Fruit fly (Drosophila melanogaster) whole organism, embryonic: Measurements from ENCODE around the gene CG10089.

Experiments
- Aef1 ChIP-seq: fragments of 200-800 bp; sonication (Bioruptor generic); IDR thresholded peaks from 3 replicates; pipeline ENCODE4 v1.3.6; 2022; ENCODE audit warnings: missing biosample characterization, missing genetic modification characterization
- Atf6 ChIP-seq: fragments of 200-800 bp; sonication (Bioruptor generic); IDR thresholded peaks from 2 replicates; pipeline ENCODE4 v1.3.6; 2022; ENCODE audit warnings: missing biosample characterization, missing genetic modification characterization
- CG10147 ChIP-seq: fragments of 200-800 bp; sonication (Bioruptor generic); optimal IDR thresholded peaks from 2 replicates; lab custom pipeline; 2019; ENCODE audit warnings: missing biosample characterization, mild to moderate bottlenecking, missing genetic modification characterization, moderate library complexity
- CG10543 ChIP-seq: fragments of 200-800 bp; sonication (Bioruptor generic); optimal IDR thresholded peaks from 3 replicates; lab custom pipeline; 2017; ENCODE audit warnings: missing biosample characterization, mild to moderate bottlenecking, missing genetic modification characterization, moderate library complexity
- CG11398 ChIP-seq: fragments of 200-800 bp; sonication (Bioruptor generic); optimal IDR thresholded peaks from 2 replicates; lab custom pipeline; 2016; ENCODE audit warnings: missing biosample characterization, missing genetic modification characterization
- CG12659 ChIP-seq: fragments of 200-800 bp; sonication (Bioruptor generic); optimal IDR thresholded peaks from 3 replicates; lab custom pipeline; 2017; ENCODE audit warnings: mild to moderate bottlenecking, missing biosample characterization, missing genetic modification reagents, missing genetic modification characterization
- CG13296 ChIP-seq: fragments of 200-800 bp; sonication (Bioruptor generic); optimal IDR thresholded peaks from 3 replicates; lab custom pipeline; 2018; ENCODE audit warnings: missing biosample characterization, mild to moderate bottlenecking, missing genetic modification characterization
- CG13424 ChIP-seq: fragments of 200-800 bp; sonication (Bioruptor generic); optimal IDR thresholded peaks from 2 replicates; lab custom pipeline; 2019; ENCODE audit warnings: missing biosample characterization, mild to moderate bottlenecking, missing genetic modification characterization, moderate library complexity
- CG14014 ChIP-seq: fragments of 200-800 bp; sonication (Bioruptor generic); IDR thresholded peaks from 2 replicates; pipeline ENCODE4 v1.3.6; 2022; ENCODE audit warnings: missing biosample characterization, missing genetic modification characterization
- CG16863 ChIP-seq: fragments of 200-800 bp; sonication (Bioruptor generic); optimal IDR thresholded peaks from 3 replicates; lab custom pipeline; 2016; ENCODE audit warnings: missing biosample characterization, missing genetic modification characterization
- CG17568 ChIP-seq: fragments of 200-800 bp; sonication (Bioruptor generic); optimal IDR thresholded peaks from 2 replicates; lab custom pipeline; 2018; ENCODE audit warnings: missing biosample characterization, mild to moderate bottlenecking, missing genetic modification characterization, moderate library complexity
- CG17612 ChIP-seq: fragments of 200-800 bp; sonication (Bioruptor generic); IDR thresholded peaks from 2 replicates; pipeline ENCODE4 v1.3.6; 2022; ENCODE audit warnings: missing biosample characterization, missing genetic modification characterization
- CG18619 ChIP-seq: fragments of 200-800 bp; sonication (Bioruptor generic); optimal IDR thresholded peaks from 3 replicates; lab custom pipeline; 2017; ENCODE audit warnings: missing biosample characterization, mild to moderate bottlenecking, missing genetic modification characterization
- CG5953 ChIP-seq: fragments of 200-800 bp; sonication (Bioruptor generic); IDR thresholded peaks from 2 replicates; pipeline ENCODE4 v1.3.6; 2022; ENCODE audit warnings: missing biosample characterization, missing genetic modification characterization
- CG6791 ChIP-seq: fragments of 200-800 bp; sonication (Bioruptor generic); IDR thresholded peaks from 3 replicates; pipeline ENCODE4 v1.3.6; 2022; ENCODE audit warnings: missing biosample characterization, missing genetic modification characterization; ENCODE audit not compliant: partially characterized antibody
- CG8290 ChIP-seq, 3 experiments: fragments of 200-800 bp; sonication (Bioruptor generic); optimal IDR thresholded peaks; 2 replicates each; lab custom pipeline; 2016 to 2019; ENCODE audit warnings: missing biosample characterization in 3 of 3, missing genetic modification characterization in 3 of 3, mild to moderate bottlenecking in 2 of 3, moderate library complexity in 1 of 3
- CG9932 ChIP-seq: fragments of 200-800 bp; sonication (Bioruptor generic); IDR thresholded peaks from 2 replicates; pipeline ENCODE4 v1.3.6; 2022; ENCODE audit warnings: missing biosample characterization, missing genetic modification characterization
- Gug ChIP-seq: fragments of 200-800 bp; sonication (Bioruptor generic); IDR thresholded peaks from 4 replicates; pipeline ENCODE4 v1.3.6; 2022; ENCODE audit warnings: missing biosample characterization, missing genetic modification characterization
- HLH3B ChIP-seq: fragments of 200-800 bp; sonication (Bioruptor generic); IDR thresholded peaks from 2 replicates; pipeline ENCODE4 v1.3.6; 2022; ENCODE audit warnings: missing biosample characterization, missing genetic modification characterization
- Hey ChIP-seq: fragments of 200-800 bp; sonication (Bioruptor generic); optimal IDR thresholded peaks from 3 replicates; lab custom pipeline; 2018; ENCODE audit warnings: missing biosample characterization, mild to moderate bottlenecking, missing genetic modification characterization
- Hmr ChIP-seq: fragments of 200-800 bp; sonication (Bioruptor generic); optimal IDR thresholded peaks from 3 replicates; lab custom pipeline; 2017; ENCODE audit warnings: mild to moderate bottlenecking, missing biosample characterization, missing genetic modification reagents, missing genetic modification characterization
- Hr51 ChIP-seq, 2 experiments: fragments of 200-800 bp; sonication (Bioruptor generic); optimal IDR thresholded peaks; 2 replicates in 1 of 2; 3 replicates in 1 of 2; lab custom pipeline; 2016 to 2018; ENCODE audit warnings: missing biosample characterization in 2 of 2, missing genetic modification characterization in 2 of 2, mild to moderate bottlenecking in 1 of 2, moderate library complexity in 1 of 2
- Max ChIP-seq: fragments of 200-800 bp; sonication (Bioruptor generic); optimal IDR thresholded peaks from 2 replicates; lab custom pipeline; 2016; ENCODE audit warnings: missing biosample characterization, mild to moderate bottlenecking, missing genetic modification characterization
- Meics ChIP-seq: fragments of 200-800 bp; sonication (Bioruptor generic); optimal IDR thresholded peaks from 2 replicates; lab custom pipeline; 2017; ENCODE audit warnings: missing biosample characterization, mild to moderate bottlenecking, missing genetic modification characterization
- Optix ChIP-seq: fragments of 200-800 bp; sonication (Bioruptor generic); IDR thresholded peaks from 3 replicates; pipeline ENCODE4 v1.3.6; 2022; ENCODE audit warnings: missing biosample characterization, missing genetic modification characterization
- Spps ChIP-seq: fragments of 200-800 bp; sonication (Bioruptor generic); optimal IDR thresholded peaks from 2 replicates; lab custom pipeline; 2018; ENCODE audit warnings: missing biosample characterization, mild to moderate bottlenecking, missing genetic modification characterization
- Xrp1 ChIP-seq: fragments of 200-800 bp; sonication (Bioruptor generic); IDR thresholded peaks from 2 replicates; pipeline ENCODE4 v1.3.6; 2022; ENCODE audit warnings: missing biosample characterization, missing genetic modification characterization
- az2 ChIP-seq: fragments of 200-800 bp; sonication (Bioruptor generic); optimal IDR thresholded peaks from 3 replicates; lab custom pipeline; 2016; ENCODE audit warnings: missing biosample characterization, missing genetic modification characterization
- crc ChIP-seq: fragments of 200-800 bp; sonication (Bioruptor generic); optimal IDR thresholded peaks from 2 replicates; lab custom pipeline; 2016; ENCODE audit warnings: missing biosample characterization, missing genetic modification characterization
- crol ChIP-seq: fragments of 200-800 bp; sonication (Bioruptor generic); IDR thresholded peaks from 2 replicates; pipeline ENCODE4 v1.3.6; 2022; ENCODE audit warnings: missing biosample characterization, missing genetic modification characterization
- fd3F ChIP-seq: fragments of 200-800 bp; sonication (Bioruptor generic); optimal IDR thresholded peaks from 2 replicates; lab custom pipeline; 2018; ENCODE audit warnings: missing biosample characterization, mild to moderate bottlenecking, missing genetic modification characterization, moderate library complexity
- ind ChIP-seq: fragments of 200-800 bp; sonication (Bioruptor generic); optimal IDR thresholded peaks from 3 replicates; lab custom pipeline; 2016; ENCODE audit warnings: missing biosample characterization, missing genetic modification characterization
- ken ChIP-seq: fragments of 200-800 bp; sonication (Bioruptor generic); IDR thresholded peaks from 3 replicates; pipeline ENCODE4 v1.3.6; 2022; ENCODE audit warnings: missing biosample characterization, missing genetic modification characterization
- mam ChIP-seq: fragments of 200-800 bp; sonication (Bioruptor generic); optimal IDR thresholded peaks from 3 replicates; lab custom pipeline; 2016; ENCODE audit warnings: missing biosample characterization, missing genetic modification characterization
- nau ChIP-seq: fragments of 200-800 bp; sonication (Bioruptor generic); optimal IDR thresholded peaks from 3 replicates; lab custom pipeline; 2017; ENCODE audit warnings: missing biosample characterization, mild to moderate bottlenecking, missing genetic modification characterization, missing genetic modification reagents
- otp ChIP-seq: fragments of 200-800 bp; sonication (Bioruptor generic); IDR thresholded peaks from 3 replicates; pipeline ENCODE4, ENCODE4 v1.3.6; 2022; ENCODE audit warnings: missing biosample characterization, missing genetic modification characterization
- peb ChIP-seq: fragments of 200-800 bp; sonication (Bioruptor generic); IDR thresholded peaks from 2 replicates; pipeline ENCODE4 v1.3.6; 2022; ENCODE audit warnings: missing biosample characterization, missing genetic modification characterization
- scrt ChIP-seq: fragments of 200-800 bp; sonication (Bioruptor generic); optimal IDR thresholded peaks from 2 replicates; lab custom pipeline; 2018; ENCODE audit warnings: missing biosample characterization, mild to moderate bottlenecking, missing genetic modification characterization, moderate library complexity
- sens-2 ChIP-seq: fragments of 200-800 bp; sonication (Bioruptor generic); IDR thresholded peaks from 2 replicates; pipeline ENCODE4 v1.3.6; 2022; ENCODE audit warnings: missing biosample characterization, missing genetic modification characterization
- seq ChIP-seq: fragments of 200-800 bp; sonication (Bioruptor generic); IDR thresholded peaks from 2 replicates; pipeline ENCODE4 v1.3.6; 2022; ENCODE audit warnings: missing biosample characterization, missing genetic modification characterization
- slbo ChIP-seq: fragments of 200-800 bp; sonication (Bioruptor generic); IDR thresholded peaks from 2 replicates; pipeline ENCODE4 v1.3.6; 2022; ENCODE audit warnings: missing biosample characterization, missing genetic modification characterization
- slou ChIP-seq: fragments of 200-800 bp; sonication (Bioruptor generic); optimal IDR thresholded peaks from 3 replicates; lab custom pipeline; 2016; ENCODE audit warnings: missing biosample characterization, missing genetic modification characterization
- slp2 ChIP-seq: fragments of 200-800 bp; sonication (Bioruptor generic); optimal IDR thresholded peaks from 2 replicates; lab custom pipeline; 2016; ENCODE audit warnings: missing biosample characterization, missing genetic modification characterization
- so ChIP-seq: fragments of 200-800 bp; sonication (Bioruptor generic); IDR thresholded peaks from 3 replicates; pipeline ENCODE4 v1.3.6; 2022; ENCODE audit warnings: missing biosample characterization, missing genetic modification characterization
- tna ChIP-seq: fragments of 200-800 bp; sonication (Bioruptor generic); IDR thresholded peaks from 2 replicates; pipeline ENCODE4 v1.3.6; 2022; ENCODE audit warnings: missing biosample characterization, missing genetic modification characterization; ENCODE audit not compliant: partially characterized antibody
- vnd ChIP-seq: fragments of 200-800 bp; sonication (Bioruptor generic); IDR thresholded peaks from 3 replicates; pipeline ENCODE4 v1.3.6; 2022; ENCODE audit warnings: missing biosample characterization, missing genetic modification characterization; ENCODE audit not compliant: partially characterized antibody
- z ChIP-seq: fragments of 200-800 bp; sonication (Bioruptor generic); IDR thresholded peaks from 3 replicates; pipeline ENCODE4 v1.3.6; 2022; ENCODE audit warnings: missing biosample characterization, missing genetic modification characterization
- zfh2 ChIP-seq: fragments of 200-800 bp; sonication (Bioruptor generic); optimal IDR thresholded peaks from 2 replicates; lab custom pipeline; 2016; ENCODE audit warnings: missing biosample characterization, missing genetic modification characterization

Gene CG10089

DNA sequence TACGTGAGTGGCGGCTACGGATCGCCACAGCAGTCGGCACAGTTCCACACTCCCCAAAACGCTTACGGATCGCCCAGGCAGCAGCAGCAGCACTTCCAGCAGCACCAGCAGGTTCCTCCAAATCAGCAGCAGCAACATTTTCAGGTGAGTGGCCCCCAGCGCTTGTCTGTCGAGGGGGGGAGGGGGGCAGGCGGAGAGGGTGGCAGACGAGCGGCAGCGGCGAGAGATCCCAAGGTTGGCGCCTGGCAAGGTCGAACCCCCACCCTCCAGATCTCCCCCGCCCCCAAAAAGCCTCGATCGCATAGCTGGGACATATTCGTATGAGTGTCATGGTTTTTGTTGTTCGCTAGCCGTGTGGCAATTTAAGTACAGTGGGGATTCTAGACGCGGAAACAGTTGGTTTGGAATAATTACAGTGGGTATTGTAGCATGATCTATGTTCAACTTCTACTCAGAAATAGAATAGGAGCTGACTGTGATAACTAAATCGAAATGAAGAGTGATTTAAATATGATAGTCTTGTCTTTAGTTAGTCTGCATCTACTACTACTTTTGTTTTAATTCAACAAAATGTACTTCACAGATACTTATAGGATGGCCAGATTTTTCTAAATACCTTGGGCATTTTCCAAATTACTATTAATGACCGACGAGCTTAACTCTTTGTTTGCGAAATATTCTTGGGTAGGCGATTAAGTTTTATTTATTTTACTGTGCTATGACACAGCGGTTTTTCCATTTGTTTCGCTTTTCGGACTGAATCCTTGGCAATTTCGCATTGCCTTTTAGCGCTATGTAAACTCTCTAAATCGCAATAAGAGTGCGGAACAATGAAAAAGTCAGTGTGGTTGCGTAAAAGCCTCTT is 4.0 kb upstream of the CG10089 start (continued):
- TF ChIP-seq so (GFP tag; lab: Robert Waterston, UW) (no peak), az2 (peak; percentile 4), Meics (peak; percentile 55), zfh2 (GFP tag; lab: Kevin White, UChicago) (peak; percentile 24), ind (peak; percentile 34), fd3F (peak; percentile 7), Spps (no peak), CG13296 (GFP tag; lab: Kevin White, UChicago) (peak; percentile 8), slou (peak; percentile 10), CG17612 (GFP tag; lab: Robert Waterston, UW) (no peak), CG16863 (GFP tag; lab: Kevin White, UChicago) (no peak), peb (GFP tag; lab: Robert Waterston, UW) (no peak), CG11398 (GFP tag; lab: Kevin White, UChicago) (no peak), Xrp1 (GFP tag; lab: Robert Waterston, UW) (0 out of 2 replicates have a peak, but pooled peaks have one; percentile 12), CG10543 (GFP tag; lab: Kevin White, UChicago) (peak; percentile 67), seq (GFP tag; lab: Robert Waterston, UW) (no peak), CG18619 (GFP tag; lab: Kevin White, UChicago) (peak; percentile 27), vnd (peak; percentile 27; the same call in 1 of the 3 replicates), CG13424 (peak; percentile 24), slbo (GFP tag; lab: Robert Waterston, UW) (peak; percentile 67), CG6791 (GFP tag; lab: Robert Waterston, UW) (no peak), Optix (no peak), mam (GFP tag; lab: Kevin White, UChicago) (peak; percentile 37), Hmr (peak; percentile 32), Max (GFP tag; lab: Kevin White, UChicago) (no peak), Hey (tag; lab: Kevin White, UChicago) (no peak), CG12659 (GFP tag; lab: Kevin White, UChicago) (peak; percentile 35), CG17568 (GFP tag; lab: Kevin White, UChicago) (no peak), CG5953 (no peak), crc (GFP tag; lab: Kevin White, UChicago) (no peak), Hr51 (GFP tag; optimal IDR thresholded peaks at IDR 0.05; lab: Kevin White, UChicago) (peak in 1 of 2 experiments; percentile 45), CG14014 (GFP tag; lab: Robert Waterston, UW) (0 out of 2 replicates have a peak, but pooled peaks have one; percentile 44), CG10147 (GFP tag; lab: Kevin White, UChicago) (peak; percentile 28), slp2 (no peak), scrt (no peak), sens-2 (0 out of 2 replicates have a peak, but pooled peaks have one; percentile 6)

DNA sequence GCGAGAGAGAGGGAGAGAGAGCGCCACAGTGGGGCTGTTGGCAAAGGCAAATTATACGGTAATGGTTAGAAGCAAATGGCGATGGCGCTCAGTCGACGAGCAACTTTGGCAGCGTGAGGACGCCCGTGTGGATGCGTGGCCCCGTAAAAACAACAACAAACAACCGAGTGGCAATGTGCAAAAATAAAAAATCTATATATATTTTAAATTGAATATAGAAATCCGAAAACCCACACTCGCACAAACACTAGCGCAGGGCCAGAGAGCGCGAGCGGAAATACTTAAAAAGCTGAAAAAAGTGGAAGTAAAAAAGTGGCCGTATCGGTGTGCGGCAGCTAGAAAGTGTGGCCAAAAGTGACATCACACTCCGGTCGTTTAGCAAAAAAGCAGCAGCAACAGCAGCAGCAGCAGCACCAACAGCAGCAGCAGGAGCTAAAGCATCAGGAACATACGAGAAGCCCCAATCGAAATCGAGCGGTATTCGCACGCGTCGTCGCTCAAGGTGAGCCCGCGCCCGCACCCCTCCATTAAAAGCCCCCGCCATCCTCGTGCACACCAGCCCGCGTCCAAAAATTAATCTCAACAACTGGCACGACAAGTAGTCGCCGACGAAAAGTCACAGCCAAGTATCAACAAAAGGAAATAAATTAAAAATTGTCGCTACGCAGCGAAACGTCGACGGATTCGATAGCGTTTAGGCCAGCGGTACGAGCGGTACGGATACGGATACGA is 3.0 kb upstream of the CG10089 start, which contains the start of gene stv:
Gene stv, plus strand, starts transcription at position 89 of the 732 bp plus-strand sequence.
- TF ChIP-seq crol (GFP tag; lab: Robert Waterston, UW) (peak; percentile 70), CG9932 (GFP tag; lab: Robert Waterston, UW) (peak; percentile 30; the same call in 1 of the 2 replicates), CG8290 (GFP tag; optimal IDR thresholded peaks at IDR 0.05; lab: Kevin White, UChicago) (no peak), CG8290 (tag; optimal IDR thresholded peaks at IDR 0.05; lab: Kevin White, UChicago) (peak in 1 of 2 experiments; percentile 13), nau (GFP tag; lab: Kevin White, UChicago) (no peak), Atf6 (GFP tag; lab: Robert Waterston, UW) (peak; percentile 7; the same call in 1 of the 2 replicates), otp (GFP tag; lab: Robert Waterston, UW) (0 out of 3 replicates have a peak, but pooled peaks have one; percentile 41), ken (0 out of 3 replicates have a peak, but pooled peaks have one; percentile 7), Aef1 (GFP tag; lab: Robert Waterston, UW) (peak; percentile 66), Gug (GFP tag; lab: Robert Waterston, UW) (peak; percentile 28; the same call in 1 of the 4 replicates), CG17568 (GFP tag; lab: Kevin White, UChicago) (no peak), HLH3B (GFP tag; lab: Robert Waterston, UW) (no peak), tna (GFP tag; lab: Robert Waterston, UW) (peak; percentile 21; the same call in 1 of the 2 replicates), z (GFP tag; lab: Robert Waterston, UW) (0 out of 3 replicates have a peak, but pooled peaks have one; percentile 31)
